Fruit fly (Drosophila melanogaster) whole organism, wandering third instar larva: Measurements from ENCODE around the gene SCCRO4.

Experiments used
- Abd-B ChIP-seq: fragments of >200 bp; optimal IDR thresholded peaks from 2 replicates; lab custom pipeline; 2017; ENCODE audit warnings: missing biosample characterization, missing genetic modification characterization
- CG32264 ChIP-seq: fragments of 200-800 bp; sonication (Bioruptor generic); optimal IDR thresholded peaks from 2 replicates; lab custom pipeline; 2016; ENCODE audit warnings: missing biosample characterization, missing genetic modification characterization
- CG9705 ChIP-seq: fragments of 200-800 bp; sonication (Bioruptor generic); optimal IDR thresholded peaks from 2 replicates; lab custom pipeline; 2018; ENCODE audit warnings: missing biosample characterization, mild to moderate bottlenecking, missing genetic modification characterization
- CrebA ChIP-seq: fragments of 200-800 bp; sonication (Bioruptor generic); optimal IDR thresholded peaks from 2 replicates; lab custom pipeline; 2016; ENCODE audit warnings: missing biosample characterization, mild to moderate bottlenecking, missing genetic modification characterization, borderline replicate concordance
- Dfd ChIP-seq: fragments of >200 bp; optimal IDR thresholded peaks from 2 replicates; lab custom pipeline; 2017; ENCODE audit warnings: missing biosample characterization, missing genetic modification characterization
- Dif ChIP-seq: fragments of 200-275, 200-300 bp; sonication (Bioruptor generic); optimal IDR thresholded peaks from 2 replicates; lab custom pipeline; 2018; ENCODE audit warnings: missing biosample characterization, missing genetic modification characterization; ENCODE audit not compliant: partially characterized antibody
- GATAd ChIP-seq: sonication (Bioruptor generic); optimal IDR thresholded peaks from 2 replicates; lab custom pipeline; 2016; ENCODE audit warnings: missing biosample characterization, missing genetic modification characterization
- HLH106 ChIP-seq: fragments of 200-800 bp; optimal IDR thresholded peaks from 3 replicates; lab custom pipeline; 2019; ENCODE audit warnings: missing biosample characterization, mild to moderate bottlenecking, missing genetic modification characterization, moderate library complexity
- Hnf4 ChIP-seq: fragments of 200-800 bp; sonication (Bioruptor generic); optimal IDR thresholded peaks from 2 replicates; lab custom pipeline; 2016; ENCODE audit warnings: missing biosample characterization, mild to moderate bottlenecking, missing genetic modification characterization
- Hr78 ChIP-seq: fragments of >200 bp; optimal IDR thresholded peaks from 2 replicates; lab custom pipeline; 2017; ENCODE audit warnings: missing biosample characterization, missing genetic modification characterization
- Jra ChIP-seq: sonication (Bioruptor generic); optimal IDR thresholded peaks from 2 replicates; lab custom pipeline; 2016; ENCODE audit warnings: missing biosample characterization, missing genetic modification characterization
- Myc ChIP-seq: fragments of >200 bp; optimal IDR thresholded peaks from 2 replicates; lab custom pipeline; 2017
- Rel ChIP-seq, 2 experiments: fragments of 200-800 bp; sonication (Bioruptor generic) in 1 of 2; optimal IDR thresholded peaks; 2 replicates in 1 of 2; 3 replicates in 1 of 2; lab custom pipeline; 2016 to 2019; ENCODE audit warnings: mild to moderate bottlenecking in 2 of 2, missing biosample characterization in 2 of 2, missing genetic modification characterization in 2 of 2, moderate library complexity in 1 of 2
- Sp1 ChIP-seq: fragments of 200-800 bp; sonication (Bioruptor generic); optimal IDR thresholded peaks from 3 replicates; lab custom pipeline; 2019; ENCODE audit warnings: missing biosample characterization, mild to moderate bottlenecking, missing genetic modification characterization, moderate library complexity
- Vsx2 ChIP-seq: fragments of 200-300, 225-300 bp; sonication (Bioruptor generic); optimal IDR thresholded peaks from 2 replicates; lab custom pipeline; 2018; ENCODE audit warnings: missing biosample characterization, missing genetic modification characterization; ENCODE audit not compliant: partially characterized antibody
- br ChIP-seq: fragments of 200-800 bp; sonication (Bioruptor generic); optimal IDR thresholded peaks from 2 replicates; lab custom pipeline; 2016; ENCODE audit warnings: missing biosample characterization, missing genetic modification characterization
- brk ChIP-seq: fragments of 200-800 bp; sonication (Bioruptor generic); optimal IDR thresholded peaks from 2 replicates; lab custom pipeline; 2016; ENCODE audit warnings: missing biosample characterization, mild to moderate bottlenecking, missing genetic modification characterization
- dl ChIP-seq, 2 experiments: fragments of 175-275, 200-275 bp in 1 of 2; fragments of 200-275 bp in 1 of 2; sonication (Bioruptor generic); optimal IDR thresholded peaks; lab custom pipeline; 2018; ENCODE audit warnings: mild to moderate bottlenecking in 2 of 2, missing biosample characterization in 2 of 2, missing genetic modification characterization in 2 of 2, moderate library complexity in 2 of 2; ENCODE audit not compliant: partially characterized antibody in 2 of 2, insufficient read depth in 1 of 2
- dsf ChIP-seq: sonication (Bioruptor generic); optimal IDR thresholded peaks from 2 replicates; lab custom pipeline; 2016; ENCODE audit warnings: missing biosample characterization, missing genetic modification characterization, borderline replicate concordance
- foxo ChIP-seq, 2 experiments: fragments of 200-800 bp; sonication (Bioruptor generic); optimal IDR thresholded peaks; 2 replicates in 1 of 2; 3 replicates in 1 of 2; lab custom pipeline; 2016 to 2017; ENCODE audit warnings: missing biosample characterization in 2 of 2, missing genetic modification characterization in 2 of 2
- fru ChIP-seq: fragments of 200-800 bp; sonication (Bioruptor generic); optimal IDR thresholded peaks from 3 replicates; lab custom pipeline; 2016; ENCODE audit warnings: missing biosample characterization, mild to moderate bottlenecking, missing genetic modification characterization
- h ChIP-seq: fragments of 200-800 bp; sonication (Bioruptor generic); optimal IDR thresholded peaks from 3 replicates; lab custom pipeline; 2016; ENCODE audit warnings: missing biosample characterization, mild to moderate bottlenecking, missing genetic modification characterization
- jim ChIP-seq: fragments of 175-275, 200-325 bp; sonication (Bioruptor generic); optimal IDR thresholded peaks from 2 replicates; lab custom pipeline; 2016; ENCODE audit warnings: missing biosample characterization, mild to moderate bottlenecking, missing genetic modification characterization
- pan ChIP-seq: fragments of >200 bp; optimal IDR thresholded peaks from 2 replicates; lab custom pipeline; 2017
- psq ChIP-seq: fragments of 200-800 bp; sonication (Bioruptor generic); optimal IDR thresholded peaks from 3 replicates; lab custom pipeline; 2017; ENCODE audit warnings: missing biosample characterization, mild to moderate bottlenecking, missing genetic modification characterization, moderate library complexity
- rgr ChIP-seq: fragments of 200-800 bp; sonication (Bioruptor generic); optimal IDR thresholded peaks from 3 replicates; lab custom pipeline; 2016; ENCODE audit warnings: missing biosample characterization, mild to moderate bottlenecking, missing genetic modification characterization
- sage ChIP-seq: fragments of 200-800 bp; sonication (Bioruptor generic); optimal IDR thresholded peaks from 2 replicates; lab custom pipeline; 2016; ENCODE audit warnings: missing biosample characterization, mild to moderate bottlenecking, missing genetic modification characterization
- sv ChIP-seq: fragments of 200-800 bp; sonication (Bioruptor generic); optimal IDR thresholded peaks from 3 replicates; lab custom pipeline; 2016; ENCODE audit warnings: missing biosample characterization, missing genetic modification characterization
- tai ChIP-seq: sonication (Bioruptor generic); optimal IDR thresholded peaks from 2 replicates; lab custom pipeline; 2016; ENCODE audit warnings: missing biosample characterization, missing genetic modification characterization
- usp ChIP-seq: fragments of >200 bp; optimal IDR thresholded peaks from 2 replicates; lab custom pipeline; 2017; ENCODE audit warnings: missing biosample characterization, missing genetic modification characterization
- woc ChIP-seq: sonication (Bioruptor generic); optimal IDR thresholded peaks from 2 replicates; lab custom pipeline; 2016; ENCODE audit warnings: missing biosample characterization, mild to moderate bottlenecking, missing genetic modification characterization

The SCCRO4 gene

DNA sequence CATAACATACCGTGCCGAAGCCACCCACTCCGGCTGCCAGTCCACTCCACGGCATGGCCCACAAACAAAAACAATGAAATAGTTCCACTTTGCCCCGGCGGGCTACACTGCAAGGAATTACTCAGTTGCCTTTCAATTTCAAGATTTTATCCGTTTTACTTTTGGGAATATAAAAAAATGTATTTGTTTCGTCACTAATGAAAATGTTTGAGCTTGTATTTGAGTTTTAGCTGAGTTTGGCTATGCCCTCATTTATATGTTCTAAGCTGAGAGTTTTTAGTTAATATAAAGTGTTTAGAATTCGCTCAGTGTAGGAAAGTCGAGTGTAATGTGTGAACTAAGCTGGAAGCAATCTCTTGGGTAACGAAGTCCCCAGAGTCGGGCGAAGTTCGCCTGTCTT lies 22.6 kb upstream of the SCCRO4 start:
- no peak for TF ChIP-seq dsf (GFP tag; lab: Kevin White, UChicago)
- TF ChIP-seq woc: no peak
- no peak for TF ChIP-seq Jra
- TF ChIP-seq Hr78 (GFP tag; lab: Kevin White, UChicago): no peak
- TF ChIP-seq sv (GFP tag; lab: Kevin White, UChicago): no peak
- no peak for TF ChIP-seq Sp1 (GFP tag; lab: Kevin White, UChicago)
- no peak for TF ChIP-seq Myc (lab: Kevin White, UChicago)
- TF ChIP-seq pan (lab: Kevin White, UChicago): no peak
- TF ChIP-seq foxo (GFP tag; optimal IDR thresholded peaks at IDR 0.05; lab: Kevin White, UChicago): no peak
- TF ChIP-seq dl (GFP tag; optimal IDR thresholded peaks at IDR 0.05; lab: Kevin White, UChicago; ENCODE audit: insufficient read depth in 1 of 2, partially characterized antibody in 2 of 2): no peak
- TF ChIP-seq HLH106 (tag; lab: Kevin White, UChicago): no peak
- no peak for TF ChIP-seq tai (GFP tag; lab: Kevin White, UChicago)
- no peak for TF ChIP-seq Vsx2
- no peak for TF ChIP-seq brk (GFP tag; lab: Kevin White, UChicago)
- no peak for TF ChIP-seq br (GFP tag; lab: Kevin White, UChicago)
- no peak for TF ChIP-seq Dif
- TF ChIP-seq psq (GFP tag; lab: Kevin White, UChicago): no peak
- no peak for TF ChIP-seq jim (GFP tag; lab: Kevin White, UChicago)

- TF ChIP-seq tai (GFP tag; lab: Kevin White, UChicago) (no peak), Vsx2 (no peak)
Observed at dm6 chr3L:20281254-20281653, 18.0 kb upstream of the SCCRO4 start.

dm6 chr3L:20287046-20287445 lies 12.2 kb upstream of the SCCRO4 start:
- TF ChIP-seq HLH106 (tag; lab: Kevin White, UChicago) (no peak), h (no peak), Vsx2 (no peak), CG32264 (GFP tag; lab: Kevin White, UChicago) (no peak), GATAd (no peak), rgr (GFP tag; lab: Kevin White, UChicago) (no peak), Hnf4 (GFP tag; lab: Kevin White, UChicago) (no peak), fru (GFP tag; lab: Kevin White, UChicago) (no peak), pan (lab: Kevin White, UChicago) (no peak)

DNA sequence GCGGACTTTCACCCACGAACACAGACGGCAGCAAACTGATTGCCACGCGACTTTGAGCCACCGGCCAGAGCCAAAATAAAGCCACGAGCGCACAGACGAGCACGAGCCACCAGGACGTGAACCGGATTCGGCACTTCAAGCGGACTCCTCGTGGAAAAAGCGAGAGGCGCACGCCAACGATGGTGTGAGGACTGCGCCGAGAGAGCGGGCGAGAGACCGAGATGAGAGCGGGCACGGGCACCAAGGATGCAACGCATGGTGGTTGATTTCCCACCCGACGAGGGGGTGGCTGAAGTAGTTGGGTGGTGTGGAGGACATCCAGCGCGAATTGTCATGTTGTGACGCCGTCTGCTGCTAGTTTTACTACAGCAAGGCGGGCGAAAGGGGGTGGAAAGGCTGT lies 4.1 kb upstream of the SCCRO4 start, which contains the start of gene gogo:
Gene gogo (minus strand): TSS at position 39 of the 400 bp plus-strand sequence.
- no peak for TF ChIP-seq CG9705
- TF ChIP-seq dl (GFP tag; optimal IDR thresholded peaks at IDR 0.05; lab: Kevin White, UChicago; ENCODE audit: insufficient read depth in 1 of 2, partially characterized antibody in 2 of 2): peak in 1 of 2 experiments; percentile 34

DNA sequence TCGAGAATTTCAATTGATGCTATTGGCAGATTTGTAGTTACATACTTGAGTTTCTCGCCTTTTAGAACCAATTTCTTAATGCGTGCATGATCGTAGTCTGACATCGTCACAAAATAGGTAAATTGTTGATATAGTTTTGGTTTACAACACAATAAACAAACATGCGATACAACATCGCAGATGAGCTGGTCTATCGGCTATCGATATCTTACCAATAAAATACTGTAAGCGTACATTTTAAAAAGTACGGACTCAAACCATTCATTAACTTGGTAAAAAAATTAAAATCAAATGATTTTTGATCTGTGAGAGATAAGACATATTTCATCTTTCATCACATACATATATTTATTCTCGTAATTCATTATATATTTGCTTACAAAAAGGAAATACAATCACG lies 2.4 kb upstream of the SCCRO4 start, which contains the start of gene FRG1:
Gene FRG1 (minus strand): TSS at position 175 of the 400 bp plus-strand sequence.
- no peak for TF ChIP-seq Dfd (GFP tag; lab: Kevin White, UChicago)
- TF ChIP-seq jim (GFP tag; lab: Kevin White, UChicago): no peak
- no peak for TF ChIP-seq br (GFP tag; lab: Kevin White, UChicago)
- no peak for TF ChIP-seq brk (GFP tag; lab: Kevin White, UChicago)
- no peak for TF ChIP-seq rgr (GFP tag; lab: Kevin White, UChicago)
- TF ChIP-seq sv (GFP tag; lab: Kevin White, UChicago): no peak
- TF ChIP-seq Abd-B (GFP tag; lab: Kevin White, UChicago): no peak
- TF ChIP-seq Jra: no peak
- no peak for TF ChIP-seq Dif
- no peak for TF ChIP-seq sage (GFP tag; lab: Kevin White, UChicago)
- no peak for TF ChIP-seq dl (GFP tag; optimal IDR thresholded peaks at IDR 0.05; lab: Kevin White, UChicago; ENCODE audit: insufficient read depth in 1 of 2, partially characterized antibody in 2 of 2)
- no peak for TF ChIP-seq Hnf4 (GFP tag; lab: Kevin White, UChicago)
- no peak for TF ChIP-seq CrebA
- no peak for TF ChIP-seq Rel (GFP tag; optimal IDR thresholded peaks at IDR 0.05; lab: Kevin White, UChicago)
- TF ChIP-seq Rel (tag; optimal IDR thresholded peaks at IDR 0.05; lab: Kevin White, UChicago): no peak
- no peak for TF ChIP-seq pan (lab: Kevin White, UChicago)
- TF ChIP-seq usp (GFP tag; lab: Kevin White, UChicago): no peak
- TF ChIP-seq HLH106 (tag; lab: Kevin White, UChicago): no peak
- TF ChIP-seq, all 38 proteins: peak for 0
